Worm (Caenorhabditis elegans) whole organism, dauer: ENCODE results near the gene otub-3.

Experiments used
- unc-62 ChIP-seq: sonication (generic microtip); optimal IDR thresholded peaks from 2 replicates; lab custom pipeline; 2017; ENCODE audit warnings: missing biosample characterization, missing genetic modification reagents, missing genetic modification characterization

otub-3 gene

DNA sequence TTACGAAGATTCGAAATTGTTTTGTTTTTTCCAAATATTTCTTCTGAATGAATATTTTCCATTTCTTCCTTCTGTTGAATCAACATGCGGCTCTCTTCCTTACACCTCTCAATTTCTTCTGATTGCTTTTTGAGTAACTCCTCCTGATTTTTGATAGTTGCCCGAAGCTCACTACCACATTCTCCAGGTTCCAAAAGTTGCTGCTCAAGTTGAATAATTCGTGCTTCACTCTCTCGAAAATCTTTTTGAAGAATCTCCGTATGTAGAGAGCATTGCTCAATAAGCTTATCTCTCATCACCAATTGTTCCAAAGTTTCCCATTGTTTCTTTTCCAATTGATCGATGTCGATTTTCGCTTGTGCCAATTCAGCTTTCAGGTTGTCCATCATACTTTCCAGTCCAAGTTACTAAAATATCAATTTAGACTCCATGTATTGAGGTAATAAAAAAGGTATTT lies 44.9 kb downstream of the otub-3 start, which contains the start of gene F20C5.6:
TSS of gene F20C5.6 (minus strand) at position 407 of the 457 bp plus-strand sequence.
- no peak for TF ChIP-seq unc-62 (GFP tag; lab: Kevin White, UChicago)

DNA sequence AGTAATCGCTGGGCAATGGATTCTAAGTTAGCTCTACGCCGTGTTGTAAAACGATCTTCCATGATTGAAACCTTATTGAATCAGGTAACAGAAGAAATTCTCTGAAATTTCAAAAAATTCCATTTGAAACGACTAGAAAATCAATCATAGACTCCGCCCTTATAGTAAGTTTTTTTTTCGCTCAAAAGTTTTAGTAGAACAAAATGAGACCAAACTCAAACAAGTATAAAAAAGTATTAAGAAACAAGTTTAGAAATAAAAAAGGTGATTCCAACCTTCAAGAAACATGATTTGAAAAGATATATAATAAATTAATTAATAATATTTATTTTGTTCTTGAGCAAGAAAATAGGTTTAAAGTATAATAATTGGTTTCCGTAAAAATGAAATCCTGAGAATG lies 50.1 kb downstream of the otub-3 start, which contains the start of gene C33D9.6:
TSS of gene C33D9.6 (minus strand) at position 101 of the 400 bp plus-strand sequence.
- TF ChIP-seq unc-62 (GFP tag; lab: Kevin White, UChicago), result no peak
